Worm (Caenorhabditis elegans) whole organism, early embryonic: ENCODE results near the gene pmp-1.

Experiments used
- B0310.2 ChIP-seq: sonication (generic microtip); optimal IDR thresholded peaks from 2 replicates; lab custom pipeline; 2016; ENCODE audit warnings: mild to moderate bottlenecking, missing genetic modification characterization, missing compliant biosample characterization
- F13C5.2 ChIP-seq: sonication (generic microtip); optimal IDR thresholded peaks from 2 replicates; lab custom pipeline; 2017; ENCODE audit warnings: mild to moderate bottlenecking, missing genetic modification characterization, inconsistent platforms, missing compliant biosample characterization
- aly-1 ChIP-seq: sonication (generic microtip); optimal IDR thresholded peaks from 2 replicates; lab custom pipeline; 2016; ENCODE audit warnings: missing genetic modification characterization, missing compliant biosample characterization
- ama-1 ChIP-seq: fragments of 150-350 bp; optimal IDR thresholded peaks from 2 replicates; lab custom pipeline; 2014
- ceh-13 ChIP-seq: fragments of 200-800 bp; sonication (Bioruptor generic); optimal IDR thresholded peaks from 2 replicates; lab custom pipeline; 2018; ENCODE audit warnings: mild to moderate bottlenecking, missing genetic modification characterization, missing compliant biosample characterization
- ceh-36 ChIP-seq: sonication (generic microtip); optimal IDR thresholded peaks from 2 replicates; lab custom pipeline; 2016; ENCODE audit warnings: missing genetic modification characterization, inconsistent platforms, missing compliant biosample characterization
- ets-7 ChIP-seq: sonication (generic microtip); optimal IDR thresholded peaks from 2 replicates; lab custom pipeline; 2016; ENCODE audit warnings: missing genotype, missing genetic modification characterization, missing compliant biosample characterization
- flt-1 ChIP-seq: fragments of 200-800 bp; sonication (Bioruptor generic); IDR thresholded peaks from 2 replicates; pipeline ENCODE4 v1.3.6; 2022; ENCODE audit warnings: missing genetic modification characterization, missing compliant biosample characterization
- hmbx-1 ChIP-seq: sonication (generic microtip); optimal IDR thresholded peaks from 2 replicates; lab custom pipeline; 2016; ENCODE audit warnings: mild to moderate bottlenecking, missing genetic modification characterization, missing compliant biosample characterization
- hmg-4 ChIP-seq: fragments of 200-800 bp; sonication (Bioruptor generic); optimal IDR thresholded peaks from 2 replicates; lab custom pipeline; 2018; ENCODE audit warnings: mild to moderate bottlenecking, missing genetic modification characterization, missing compliant biosample characterization
- hnd-1 ChIP-seq: sonication (generic microtip); optimal IDR thresholded peaks from 2 replicates; lab custom pipeline; 2016; ENCODE audit warnings: missing genetic modification characterization, missing compliant biosample characterization
- pes-1 ChIP-seq: fragments of 200-800 bp; sonication (Bioruptor generic); IDR thresholded peaks from 2 replicates; pipeline ENCODE4 v1.3.6; 2022; ENCODE audit warnings: missing genetic modification reagents, missing genetic modification characterization, missing compliant biosample characterization
- scrt-1 ChIP-seq: fragments of 200-800 bp; sonication (Bioruptor generic); IDR thresholded peaks from 2 replicates; pipeline ENCODE4 v1.3.6; 2022; ENCODE audit warnings: missing genetic modification characterization, missing compliant biosample characterization
- sea-1 ChIP-seq: fragments of 200-800 bp; sonication (Bioruptor generic); conservative IDR thresholded peaks from 2 replicates; pipeline ENCODE4 v1.3.6; 2022; ENCODE audit warnings: missing genetic modification characterization, missing compliant biosample characterization
- tbx-11 ChIP-seq: fragments of 200-800 bp; sonication (Bioruptor generic); IDR thresholded peaks from 2 replicates; pipeline ENCODE4 v1.3.6; 2022; ENCODE audit warnings: missing genetic modification characterization, missing compliant biosample characterization
- tbx-37 ChIP-seq: fragments of 200-800 bp; sonication (Bioruptor generic); conservative IDR thresholded peaks from 2 replicates; pipeline ENCODE4 v1.3.6; 2022; ENCODE audit warnings: missing genetic modification reagents, missing genetic modification characterization, missing compliant biosample characterization
- tra-4 ChIP-seq: sonication (generic microtip); optimal IDR thresholded peaks from 2 replicates; lab custom pipeline; 2017; ENCODE audit warnings: missing genetic modification characterization, missing compliant biosample characterization

pmp-1 gene

ce11 chrII:6870803-6871202 lies 12.8 kb downstream of the pmp-1 start, which contains the start of gene clhm-1:
clhm-1 (minus strand) TSS chrII:6871009.
- TF ChIP-seq tra-4 (tag; lab: Kevin White, UChicago) (no peak), flt-1 (GFP tag; lab: Robert Waterston, UW) (no peak), ama-1 (lab: Kevin White, UChicago) (no peak)

- TF ChIP-seq ceh-13 (GFP tag; lab: Kevin White, UChicago) (no peak), tbx-37 (no peak), aly-1 (tag; lab: Kevin White, UChicago) (no peak), ama-1 (lab: Kevin White, UChicago) (no peak), tra-4 (tag; lab: Kevin White, UChicago) (no peak), ets-7 (tag; lab: Kevin White, UChicago) (no peak), pes-1 (GFP tag; lab: Robert Waterston, UW) (no peak), hnd-1 (no peak), B0310.2 (tag; lab: Kevin White, UChicago) (no peak), tbx-11 (no peak)
Measured at ce11 chrII:6863652-6864051, 19.9 kb downstream of the pmp-1 start, which contains the start of gene aff-1. aff-1 (minus strand) TSS chrII:6863752.

ce11 chrII:6860043-6860442 lies 23.5 kb downstream of the pmp-1 start:
- TF ChIP-seq ceh-13 (GFP tag; lab: Kevin White, UChicago) (no peak), scrt-1 (GFP tag; lab: Robert Waterston, UW) (no peak), hmg-4 (GFP tag; lab: Kevin White, UChicago) (no peak), B0310.2 (tag; lab: Kevin White, UChicago) (no peak), pes-1 (GFP tag; lab: Robert Waterston, UW) (no peak), hmbx-1 (tag; lab: Kevin White, UChicago) (no peak), tbx-11 (no peak), ceh-36 (tag; lab: Kevin White, UChicago) (no peak), tbx-37 (no peak), ama-1 (lab: Kevin White, UChicago) (no peak), flt-1 (GFP tag; lab: Robert Waterston, UW) (no peak), sea-1 (GFP tag; lab: Robert Waterston, UW) (no peak), hnd-1 (no peak), tra-4 (tag; lab: Kevin White, UChicago) (no peak), F13C5.2 (tag; lab: Kevin White, UChicago) (no peak), aly-1 (tag; lab: Kevin White, UChicago) (no peak), ets-7 (tag; lab: Kevin White, UChicago) (no peak)

- TF ChIP-seq hmg-4 (GFP tag; lab: Kevin White, UChicago): peak; percentile 63
- no peak for TF ChIP-seq flt-1 (GFP tag; lab: Robert Waterston, UW)
- TF ChIP-seq sea-1 (GFP tag; lab: Robert Waterston, UW): no peak
- TF ChIP-seq F13C5.2 (tag; lab: Kevin White, UChicago): peak; percentile 27
- no peak for TF ChIP-seq hmbx-1 (tag; lab: Kevin White, UChicago)
- peak; percentile 38 for TF ChIP-seq ceh-36 (tag; lab: Kevin White, UChicago)
- peak; percentile 10 for TF ChIP-seq hnd-1
- no peak for TF ChIP-seq ets-7 (tag; lab: Kevin White, UChicago)
- TF ChIP-seq tbx-37: no peak
- 0 out of 2 replicates have a peak, but pooled peaks have one; percentile 59 for TF ChIP-seq scrt-1 (GFP tag; lab: Robert Waterston, UW)
- TF ChIP-seq ceh-13 (GFP tag; lab: Kevin White, UChicago): no peak
- TF ChIP-seq tra-4 (tag; lab: Kevin White, UChicago): no peak
Measured at ce11 chrII:6858835-6859234, 24.7 kb downstream of the pmp-1 start.

- TF ChIP-seq hmg-4 (GFP tag; lab: Kevin White, UChicago): no peak
- no peak for TF ChIP-seq tra-4 (tag; lab: Kevin White, UChicago)
- no peak for TF ChIP-seq hmbx-1 (tag; lab: Kevin White, UChicago)
- no peak for TF ChIP-seq ama-1 (lab: Kevin White, UChicago)
- no peak for TF ChIP-seq pes-1 (GFP tag; lab: Robert Waterston, UW)
- TF ChIP-seq aly-1 (tag; lab: Kevin White, UChicago): no peak
- no peak for TF ChIP-seq flt-1 (GFP tag; lab: Robert Waterston, UW)
- no peak for TF ChIP-seq sea-1 (GFP tag; lab: Robert Waterston, UW)
- TF ChIP-seq ceh-13 (GFP tag; lab: Kevin White, UChicago): no peak
- TF ChIP-seq F13C5.2 (tag; lab: Kevin White, UChicago): no peak
- TF ChIP-seq hnd-1: no peak
- TF ChIP-seq ets-7 (tag; lab: Kevin White, UChicago): no peak
- TF ChIP-seq tbx-11: no peak
- TF ChIP-seq tbx-37: no peak
- no peak for TF ChIP-seq B0310.2 (tag; lab: Kevin White, UChicago)
- no peak for TF ChIP-seq scrt-1 (GFP tag; lab: Robert Waterston, UW)
- TF ChIP-seq ceh-36 (tag; lab: Kevin White, UChicago): no peak
Measured at ce11 chrII:6858201-6858600, 25.4 kb downstream of the pmp-1 start, which contains the start of gene dnj-5. dnj-5 (minus strand) TSS chrII:6858301.

- TF ChIP-seq tbx-11 (peak; percentile 86), hmbx-1 (tag; lab: Kevin White, UChicago) (peak; percentile 83), ets-7 (tag; lab: Kevin White, UChicago) (peak; percentile 84), tbx-37 (peak; percentile 88), ama-1 (lab: Kevin White, UChicago) (peak; percentile 85), hnd-1 (peak; percentile 78), pes-1 (GFP tag; lab: Robert Waterston, UW) (peak; percentile 95), scrt-1 (GFP tag; lab: Robert Waterston, UW) (peak; percentile 92), hmg-4 (GFP tag; lab: Kevin White, UChicago) (peak; percentile 96), aly-1 (tag; lab: Kevin White, UChicago) (peak; percentile 90), flt-1 (GFP tag; lab: Robert Waterston, UW) (peak; percentile 94), tra-4 (tag; lab: Kevin White, UChicago) (peak; percentile 89), B0310.2 (tag; lab: Kevin White, UChicago) (peak; percentile 89), ceh-13 (GFP tag; lab: Kevin White, UChicago) (peak; percentile 84), ceh-36 (tag; lab: Kevin White, UChicago) (peak; percentile 98), F13C5.2 (tag; lab: Kevin White, UChicago) (peak; percentile 98), sea-1 (GFP tag; lab: Robert Waterston, UW) (peak; percentile 88)
Measured at ce11 chrII:6853059-6853466, 30.5 kb downstream of the pmp-1 start.
